Worm (Caenorhabditis elegans): ENCODE data around the gene F26D2.16.

- TF ChIP-seq flt-1 (GFP tag; IDR thresholded peaks at IDR 0.05), result no peak
- no peak for TF ChIP-seq ztf-23 (GFP tag; IDR thresholded peaks at IDR 0.05)
- no peak for TF ChIP-seq ref-1 (GFP tag; conservative IDR thresholded peaks at IDR 0.05)
- TF ChIP-seq tab-1 (GFP tag; IDR thresholded peaks at IDR 0.05), result no peak
- no peak for TF ChIP-seq cog-1 (tag; optimal IDR thresholded peaks at IDR 0.05)
- no peak for TF ChIP-seq ztf-29 (GFP tag; IDR thresholded peaks at IDR 0.05)
- TF ChIP-seq klf-2 (GFP tag; conservative IDR thresholded peaks at IDR 0.05), result no peak
- no peak for TF ChIP-seq med-1 (GFP tag; optimal IDR thresholded peaks at IDR 0.05; ENCODE audit: insufficient read depth)
- no peak for TF ChIP-seq T22C8.4 (GFP tag; IDR thresholded peaks at IDR 0.05)
Observed at ce11 chrV:16395131-16395530, 24.5 kb downstream of the F26D2.16 start, which contains the start of gene F13A7.11.

Data from whole organism, midembryonic.